Worm (Caenorhabditis elegans) whole organism, L2 larva: ENCODE data around the gene nhr-59.
"Not testable (repeated sequence)": the region's sequence is repeated elsewhere in the genome, so short reads cannot be mapped to it uniquely, and the experiment has no call there.

ENCODE experiments used
- ama-1 ChIP-seq: fragments of 150-350 bp; optimal IDR thresholded peaks from 2 replicates; lab custom pipeline; 2018; ENCODE audit warnings: inconsistent platforms
- dmd-4 ChIP-seq: sonication (generic microtip); optimal IDR thresholded peaks from 2 replicates; lab custom pipeline; 2017; ENCODE audit warnings: missing biosample characterization, missing genetic modification characterization
- elt-1 ChIP-seq: fragments of 150-350 bp; optimal IDR thresholded peaks from 2 replicates; lab custom pipeline; 2014; ENCODE audit warnings: missing biosample characterization, missing genetic modification characterization
- lin-13 ChIP-seq: fragments of 150-350 bp; optimal IDR thresholded peaks from 2 replicates; lab custom pipeline; 2014; ENCODE audit warnings: missing biosample characterization, missing genetic modification reagents, missing genetic modification characterization
- sma-9 ChIP-seq, 2 experiments: fragments of 150-350 bp in 1 of 2; sonication (generic microtip) in 1 of 2; optimal IDR thresholded peaks; 2 replicates each; lab custom pipeline; 2014 to 2016; ENCODE audit warnings: missing genetic modification characterization in 2 of 2, mild to moderate bottlenecking in 1 of 2, missing biosample characterization in 1 of 2, missing compliant biosample characterization in 1 of 2, missing genetic modification reagents in 1 of 2, moderate library complexity in 1 of 2

DNA sequence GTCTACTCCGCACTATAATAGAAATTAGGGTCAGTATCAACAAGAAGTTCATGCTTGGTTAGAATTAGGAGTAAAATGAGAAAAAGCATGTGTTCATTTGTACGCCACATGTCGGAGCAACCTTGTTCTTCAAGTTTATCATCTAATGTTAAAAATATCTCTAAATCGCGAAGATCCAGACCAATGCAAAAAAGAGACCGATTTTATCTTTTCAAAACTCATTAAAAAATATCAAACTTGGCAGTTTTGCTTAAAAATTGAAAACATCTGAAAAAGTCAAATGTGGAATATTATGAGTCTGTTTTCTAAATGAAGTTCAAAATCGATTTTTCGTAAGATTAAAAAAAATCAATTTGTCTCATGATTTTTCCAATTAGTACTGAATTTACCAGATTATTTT lies 42.9 kb upstream of the nhr-59 start, which contains the start of gene Y19D10B.6:
- TF ChIP-seq dmd-4; lin-13 (GFP tag; lab: Kevin White, UChicago); elt-1 (tag; lab: Kevin White, UChicago); sma-9 (GFP tag; optimal IDR thresholded peaks at IDR 0.05; lab: Kevin White, UChicago); sma-9 (tag; optimal IDR thresholded peaks at IDR 0.05; lab: Kevin White, UChicago); ama-1 (lab: Kevin White, UChicago): not testable (repeated sequence)
